Fruit fly (Drosophila melanogaster) whole organism, embryonic: Measurements from ENCODE around the gene smg.

Source experiments
- Abd-B ChIP-seq: fragments of 200-800 bp; sonication (Bioruptor generic); optimal IDR thresholded peaks from 2 replicates; lab custom pipeline; 2018; ENCODE audit warnings: missing biosample characterization, mild to moderate bottlenecking, missing genetic modification characterization, moderate library complexity
- Adf1 ChIP-seq: fragments of 200-800 bp; sonication (Bioruptor generic); IDR thresholded peaks from 2 replicates; pipeline ENCODE4 v1.3.6; 2022; ENCODE audit warnings: missing biosample characterization, missing genetic modification characterization
- Blimp-1 ChIP-seq: fragments of 200-800 bp; sonication (Bioruptor generic); optimal IDR thresholded peaks from 3 replicates; lab custom pipeline; 2018; ENCODE audit warnings: missing biosample characterization, missing genetic modification characterization, mild to moderate bottlenecking, moderate library complexity, missing genetic modification reagents
- CG10979 ChIP-seq: fragments of 200-800 bp; sonication (Bioruptor generic); optimal IDR thresholded peaks from 2 replicates; lab custom pipeline; 2018; ENCODE audit warnings: missing biosample characterization, mild to moderate bottlenecking, missing genetic modification characterization, moderate library complexity
- CG11695 ChIP-seq: fragments of 200-800 bp; sonication (Bioruptor generic); IDR thresholded peaks from 3 replicates; pipeline ENCODE4 v1.3.6; 2022; ENCODE audit warnings: missing biosample characterization, missing genetic modification characterization
- CG11696 ChIP-seq: fragments of 200-800 bp; sonication (Bioruptor generic); IDR thresholded peaks from 2 replicates; pipeline ENCODE4 v1.3.6; 2022; ENCODE audit warnings: missing biosample characterization, missing genetic modification characterization
- CG13424 ChIP-seq: fragments of 200-800 bp; sonication (Bioruptor generic); optimal IDR thresholded peaks from 2 replicates; lab custom pipeline; 2019; ENCODE audit warnings: missing biosample characterization, mild to moderate bottlenecking, missing genetic modification characterization, moderate library complexity
- CG14441 ChIP-seq: fragments of 200-800 bp; sonication (Bioruptor generic); IDR thresholded peaks from 2 replicates; pipeline ENCODE4 v1.3.6; 2022; ENCODE audit warnings: missing biosample characterization, missing genetic modification characterization
- CG14860 ChIP-seq: fragments of 200-800 bp; sonication (Bioruptor generic); IDR thresholded peaks from 3 replicates; pipeline ENCODE4 v1.3.6; 2022; ENCODE audit warnings: missing biosample characterization, missing genetic modification characterization; ENCODE audit not compliant: partially characterized antibody
- CG15269 ChIP-seq: fragments of 200-800 bp; sonication (Bioruptor generic); optimal IDR thresholded peaks from 2 replicates; lab custom pipeline; 2018; ENCODE audit warnings: missing biosample characterization, mild to moderate bottlenecking, missing genetic modification characterization, moderate library complexity
- CG1602 ChIP-seq: fragments of 200-800 bp; sonication (Bioruptor generic); optimal IDR thresholded peaks from 3 replicates; lab custom pipeline; 2016; ENCODE audit warnings: missing biosample characterization, missing genetic modification characterization
- CG16863 ChIP-seq: fragments of 200-800 bp; sonication (Bioruptor generic); optimal IDR thresholded peaks from 3 replicates; lab custom pipeline; 2016; ENCODE audit warnings: missing biosample characterization, missing genetic modification characterization
- CG18599 ChIP-seq: fragments of 200-800 bp; sonication (Bioruptor generic); optimal IDR thresholded peaks from 3 replicates; lab custom pipeline; 2017; ENCODE audit warnings: missing biosample characterization, missing genetic modification characterization, mild to moderate bottlenecking, moderate library complexity, missing genetic modification reagents
- CG33557 ChIP-seq: fragments of 200-800 bp; sonication (Bioruptor generic); optimal IDR thresholded peaks from 2 replicates; lab custom pipeline; 2019; ENCODE audit warnings: missing biosample characterization, mild to moderate bottlenecking, missing genetic modification characterization, moderate library complexity
- CG34422 ChIP-seq: fragments of 200-800 bp; sonication (Bioruptor generic); IDR thresholded peaks from 3 replicates; pipeline ENCODE4 v1.3.6; 2022; ENCODE audit warnings: missing biosample characterization, missing genetic modification characterization
- CG3847 ChIP-seq: fragments of 200-800 bp; sonication (Bioruptor generic); IDR thresholded peaks from 2 replicates; pipeline ENCODE4 v1.3.6; 2022; ENCODE audit warnings: missing biosample characterization, missing genetic modification characterization
- CG6254 ChIP-seq: fragments of 200-800 bp; sonication (Bioruptor generic); optimal IDR thresholded peaks from 3 replicates; lab custom pipeline; 2017; ENCODE audit warnings: mild to moderate bottlenecking, missing biosample characterization, missing genetic modification reagents, missing genetic modification characterization
- CG6683 ChIP-seq: fragments of 200-800 bp; sonication (Bioruptor generic); optimal IDR thresholded peaks from 2 replicates; lab custom pipeline; 2017; ENCODE audit warnings: missing biosample characterization, mild to moderate bottlenecking, missing genetic modification characterization, missing genetic modification reagents
- CG7271 ChIP-seq: fragments of 200-800 bp; sonication (Bioruptor generic); optimal IDR thresholded peaks from 2 replicates; lab custom pipeline; 2018; ENCODE audit warnings: missing biosample characterization, mild to moderate bottlenecking, missing genetic modification characterization, moderate library complexity
- CG7786 ChIP-seq: fragments of 200-800 bp; sonication (Bioruptor generic); optimal IDR thresholded peaks from 2 replicates; lab custom pipeline; 2016; ENCODE audit warnings: missing biosample characterization, missing genetic modification characterization
- CG7987 ChIP-seq: fragments of 200-800 bp; sonication (Bioruptor generic); optimal IDR thresholded peaks from 2 replicates; lab custom pipeline; 2018; ENCODE audit warnings: missing biosample characterization, mild to moderate bottlenecking, missing genetic modification characterization, moderate library complexity
- CG8388 ChIP-seq: fragments of 200-800 bp; sonication (Bioruptor generic); optimal IDR thresholded peaks from 2 replicates; lab custom pipeline; 2019; ENCODE audit warnings: missing biosample characterization, mild to moderate bottlenecking, missing genetic modification characterization, moderate library complexity
- CG8765 ChIP-seq: fragments of 200-800 bp; sonication (Bioruptor generic); IDR thresholded peaks from 2 replicates; pipeline ENCODE4 v1.3.6; 2022; ENCODE audit warnings: missing biosample characterization, missing genetic modification characterization
- CTCF ChIP-seq: fragments of 200-800 bp; sonication (Bioruptor generic); optimal IDR thresholded peaks from 2 replicates; lab custom pipeline; 2017; ENCODE audit warnings: missing biosample characterization, mild to moderate bottlenecking, missing genetic modification characterization, moderate library complexity
- CrebB ChIP-seq: fragments of 200-800 bp; sonication (Bioruptor generic); optimal IDR thresholded peaks from 3 replicates; lab custom pipeline; 2018; ENCODE audit warnings: missing biosample characterization, mild to moderate bottlenecking, missing genetic modification characterization
- Doc3 ChIP-seq: fragments of 200-800 bp; sonication (Bioruptor generic); IDR thresholded peaks from 3 replicates; pipeline ENCODE4 v1.3.6; 2022; ENCODE audit warnings: missing biosample characterization, missing genetic modification characterization; ENCODE audit not compliant: partially characterized antibody
- Lhr ChIP-seq: fragments of 200-800 bp; sonication (Bioruptor generic); optimal IDR thresholded peaks from 3 replicates; lab custom pipeline; 2017; ENCODE audit warnings: mild to moderate bottlenecking, missing biosample characterization, missing genetic modification reagents, missing genetic modification characterization
- Med ChIP-seq: fragments of 200-800 bp; sonication (Bioruptor generic); peaks from one replicate; lab custom pipeline; 2016; ENCODE audit warnings: missing biosample characterization, missing genetic modification characterization, mild to moderate bottlenecking, inconsistent platforms, moderate library complexity
- Nf-YB ChIP-seq: fragments of 200-800 bp; sonication (Bioruptor generic); optimal IDR thresholded peaks from 3 replicates; lab custom pipeline; 2019; ENCODE audit warnings: missing biosample characterization, mild to moderate bottlenecking, missing genetic modification characterization, moderate library complexity
- Oaz ChIP-seq: fragments of 200-800 bp; sonication (Bioruptor generic); IDR thresholded peaks from 2 replicates; pipeline ENCODE4 v1.3.6; 2022; ENCODE audit warnings: missing biosample characterization, missing genetic modification characterization
- PHDP ChIP-seq: fragments of 200-800 bp; sonication (Bioruptor generic); optimal IDR thresholded peaks from 3 replicates; lab custom pipeline; 2018; ENCODE audit warnings: missing biosample characterization, mild to moderate bottlenecking, missing genetic modification characterization, moderate library complexity
- Ravus ChIP-seq: fragments of 200-800 bp; sonication (Bioruptor generic); IDR thresholded peaks from 2 replicates; pipeline ENCODE4 v1.3.6; 2022; ENCODE audit warnings: missing biosample characterization, missing genetic modification characterization
- caup ChIP-seq: fragments of 200-800 bp; sonication (Bioruptor generic); optimal IDR thresholded peaks from 3 replicates; lab custom pipeline; 2017; ENCODE audit warnings: missing biosample characterization, mild to moderate bottlenecking, missing genetic modification characterization, moderate library complexity; ENCODE audit not compliant: severe bottlenecking
- corto ChIP-seq: fragments of 200-800 bp; sonication (Bioruptor generic); optimal IDR thresholded peaks from 2 replicates; lab custom pipeline; 2016; ENCODE audit warnings: missing biosample characterization, mild to moderate bottlenecking, missing genetic modification characterization, moderate library complexity
- crc ChIP-seq: fragments of 200-800 bp; sonication (Bioruptor generic); optimal IDR thresholded peaks from 2 replicates; lab custom pipeline; 2016; ENCODE audit warnings: missing biosample characterization, missing genetic modification characterization
- cwo ChIP-seq: fragments of 200-800 bp; sonication (Bioruptor generic); optimal IDR thresholded peaks from 3 replicates; lab custom pipeline; 2017; ENCODE audit warnings: missing biosample characterization, missing genetic modification characterization, mild to moderate bottlenecking, moderate library complexity, missing genetic modification reagents
- dpn ChIP-seq, 2 experiments: fragments of 200-800 bp; sonication (Bioruptor generic); optimal IDR thresholded peaks; 3 replicates each; lab custom pipeline; 2016; ENCODE audit warnings: missing biosample characterization in 2 of 2, missing genetic modification characterization in 2 of 2
- dysf ChIP-seq: fragments of 200-800 bp; sonication (Bioruptor generic); IDR thresholded peaks from 3 replicates; pipeline ENCODE4 v1.3.6; 2022; ENCODE audit warnings: missing biosample characterization, missing genetic modification characterization
- ftz-f1 ChIP-seq: fragments of 200-800 bp; sonication (Bioruptor generic); optimal IDR thresholded peaks from 2 replicates; lab custom pipeline; 2016; ENCODE audit warnings: missing biosample characterization, missing genetic modification characterization
- maf-S ChIP-seq: fragments of 200-800 bp; sonication (Bioruptor generic); optimal IDR thresholded peaks from 2 replicates; lab custom pipeline; 2016; ENCODE audit warnings: missing biosample characterization, missing genetic modification characterization
- pfk ChIP-seq: fragments of 200-800 bp; sonication (Bioruptor generic); optimal IDR thresholded peaks from 2 replicates; lab custom pipeline; 2018; ENCODE audit warnings: missing biosample characterization, mild to moderate bottlenecking, missing genetic modification characterization, moderate library complexity
- pita ChIP-seq: fragments of 200-800 bp; sonication (Bioruptor generic); optimal IDR thresholded peaks from 2 replicates; lab custom pipeline; 2017; ENCODE audit warnings: missing biosample characterization, mild to moderate bottlenecking, missing genetic modification characterization
- ranshi ChIP-seq: fragments of 200-800 bp; sonication (Bioruptor generic); IDR thresholded peaks from 2 replicates; pipeline ENCODE4 v1.3.6; 2022; ENCODE audit warnings: missing biosample characterization, missing genetic modification characterization
- sd ChIP-seq: fragments of 200-800 bp; sonication (Bioruptor generic); optimal IDR thresholded peaks from 3 replicates; lab custom pipeline; 2018; ENCODE audit warnings: missing biosample characterization, mild to moderate bottlenecking, missing genetic modification characterization, moderate library complexity
- sens ChIP-seq: fragments of 200-800 bp; sonication (Bioruptor generic); peaks from one replicate; lab custom pipeline; 2016; ENCODE audit warnings: missing biosample characterization, missing genetic modification characterization
- tap ChIP-seq: fragments of 200-800 bp; optimal IDR thresholded peaks from 3 replicates; lab custom pipeline; 2019; ENCODE audit warnings: missing biosample characterization, mild to moderate bottlenecking, missing genetic modification characterization, moderate library complexity
- tx ChIP-seq: fragments of 200-800 bp; sonication (Bioruptor generic); optimal IDR thresholded peaks from 2 replicates; lab custom pipeline; 2016; ENCODE audit warnings: missing biosample characterization, missing genetic modification characterization
- vfl ChIP-seq: fragments of 200-800 bp; sonication (Bioruptor generic); optimal IDR thresholded peaks from 2 replicates; lab custom pipeline; 2016; ENCODE audit warnings: missing biosample characterization, missing genetic modification characterization
- zen2 ChIP-seq: fragments of 200-800 bp; sonication (Bioruptor generic); IDR thresholded peaks from 3 replicates; pipeline ENCODE4 v1.3.6; 2022; ENCODE audit warnings: missing biosample characterization, missing genetic modification characterization; ENCODE audit not compliant: partially characterized antibody

The smg gene

DNA sequence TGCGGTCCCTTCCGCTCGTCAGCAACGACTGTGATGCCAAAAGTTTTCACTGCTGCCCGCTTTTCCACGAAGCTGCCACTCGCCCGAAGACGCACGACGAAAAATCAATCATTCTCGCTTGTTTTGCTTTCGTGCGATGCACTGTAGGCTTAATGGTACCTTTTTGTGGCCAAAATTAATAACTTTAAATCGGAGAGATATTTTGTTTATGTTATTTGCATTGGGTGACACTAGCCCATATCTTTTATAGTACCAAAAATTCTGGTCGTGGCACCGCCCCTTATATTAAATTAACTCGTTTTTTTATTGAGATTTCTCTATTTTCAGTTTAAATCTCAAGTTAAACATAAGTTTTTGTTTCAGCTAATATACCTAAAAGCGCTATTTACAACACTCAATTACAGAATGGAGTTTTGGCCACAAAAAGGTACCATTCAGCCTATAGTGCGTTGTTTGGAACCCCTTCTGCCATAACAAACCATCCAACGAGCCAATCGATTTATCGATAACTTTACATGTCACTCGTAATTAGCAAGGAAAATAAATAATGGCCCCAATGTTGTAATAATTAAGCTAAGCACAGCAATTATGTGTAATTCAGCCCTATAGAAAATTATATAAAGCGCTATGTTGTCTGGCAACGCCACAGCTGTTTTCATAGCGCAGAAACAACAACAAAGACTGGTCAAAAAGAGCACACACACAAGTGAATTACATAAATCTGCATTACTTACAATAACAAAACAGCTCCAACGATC is 44.4 kb downstream of the smg start (continued):
- TF ChIP-seq Lhr (GFP tag; lab: Kevin White, UChicago), result no peak
- peak; percentile 28 for TF ChIP-seq CTCF (GFP tag; lab: Kevin White, UChicago)
- peak; percentile 16 for TF ChIP-seq CG33557 (GFP tag; lab: Kevin White, UChicago)
- peak; percentile 55 for TF ChIP-seq maf-S (GFP tag; lab: Kevin White, UChicago)
- TF ChIP-seq sens (GFP tag; lab: Kevin White, UChicago), result peak; percentile 95
- TF ChIP-seq ranshi (GFP tag; lab: Robert Waterston, UW), result no peak; the same call in 1 of the 2 replicates
- no peak for TF ChIP-seq CG8765
- no peak for TF ChIP-seq CG7271 (tag; lab: Kevin White, UChicago)
- TF ChIP-seq CG7786 (GFP tag; lab: Kevin White, UChicago), result peak; percentile 36
- peak; percentile 41 to 57 for TF ChIP-seq dpn (GFP tag; optimal IDR thresholded peaks at IDR 0.05; lab: Kevin White, UChicago)
- peak; percentile 60 for TF ChIP-seq caup (GFP tag; lab: Kevin White, UChicago)
- no peak; the same call in 1 of the 2 replicates for TF ChIP-seq Oaz (GFP tag; lab: Robert Waterston, UW)
- peak; percentile 68 for TF ChIP-seq CG10979 (tag; lab: Kevin White, UChicago)
- TF ChIP-seq Med (GFP tag; lab: Kevin White, UChicago), result peak; percentile 82
- peak; percentile 64 for TF ChIP-seq Abd-B (GFP tag; lab: Kevin White, UChicago)
- TF ChIP-seq CG13424, result peak; percentile 77
- peak; percentile 55 for TF ChIP-seq CrebB
- no peak for TF ChIP-seq CG11696
- peak; percentile 41; the same call in 2 of the 3 replicates for TF ChIP-seq CG14860
- peak; percentile 39 for TF ChIP-seq crc (GFP tag; lab: Kevin White, UChicago)
- TF ChIP-seq Doc3, result no peak
- peak; percentile 82 for TF ChIP-seq CG18599 (GFP tag; lab: Kevin White, UChicago)
- peak; percentile 77 for TF ChIP-seq CG15269 (tag; lab: Kevin White, UChicago)
- TF ChIP-seq Blimp-1, result peak; percentile 59
- peak; percentile 30 for TF ChIP-seq tap
- peak; percentile 52 for TF ChIP-seq Nf-YB (GFP tag; lab: Kevin White, UChicago)
- TF ChIP-seq CG6254 (GFP tag; lab: Kevin White, UChicago), result no peak
- TF ChIP-seq CG16863 (GFP tag; lab: Kevin White, UChicago), result peak; percentile 20
- no peak for TF ChIP-seq zen2 (GFP tag; lab: Robert Waterston, UW)
- TF ChIP-seq CG14441 (GFP tag; lab: Robert Waterston, UW), result no peak; the same call in 1 of the 2 replicates
- no peak for TF ChIP-seq corto (GFP tag; lab: Kevin White, UChicago)
- peak; percentile 72 for TF ChIP-seq dysf (GFP tag; lab: Robert Waterston, UW)
- TF ChIP-seq cwo (GFP tag; lab: Kevin White, UChicago), result peak; percentile 63
- peak; percentile 28 for TF ChIP-seq CG1602 (GFP tag; lab: Kevin White, UChicago)
- peak; percentile 50 for TF ChIP-seq tx (GFP tag; lab: Kevin White, UChicago)
- peak; percentile 11 for TF ChIP-seq pfk (GFP tag; lab: Kevin White, UChicago)
- TF ChIP-seq CG3847, result no peak
- no peak for TF ChIP-seq pita
- no peak for TF ChIP-seq sd (tag; lab: Kevin White, UChicago)
- TF ChIP-seq CG7987, result peak; percentile 11
- TF ChIP-seq Ravus, result no peak
- TF ChIP-seq PHDP, result peak; percentile 69
- peak; percentile 50; the same call in 1 of the 3 replicates for TF ChIP-seq CG11695 (GFP tag; lab: Robert Waterston, UW)
- peak; percentile 51 for TF ChIP-seq CG6683 (GFP tag; lab: Kevin White, UChicago)
- no peak for TF ChIP-seq Adf1 (GFP tag; lab: Robert Waterston, UW)
- no peak for TF ChIP-seq CG34422 (GFP tag; lab: Robert Waterston, UW)
- TF ChIP-seq CG8388 (GFP tag; lab: Kevin White, UChicago), result peak; percentile 56
- no peak for TF ChIP-seq vfl
- no peak for TF ChIP-seq ftz-f1 (GFP tag; lab: Kevin White, UChicago)
